Worm (Caenorhabditis elegans) whole organism, late embryonic: ENCODE measurements around the gene ceeh-2.

Source experiments
- ama-1 ChIP-seq: fragments of 150-350 bp; optimal IDR thresholded peaks from 2 replicates; lab custom pipeline; 2014
- ceh-2 ChIP-seq: sonication (generic microtip); optimal IDR thresholded peaks from 2 replicates; lab custom pipeline; 2016; ENCODE audit warnings: missing genotype, missing genetic modification characterization, missing compliant biosample characterization
- ceh-45 ChIP-seq: fragments of 200-800 bp; sonication (Bioruptor generic); IDR thresholded peaks from 2 replicates; pipeline ENCODE4 v1.3.6; 2022; ENCODE audit warnings: missing genetic modification reagents, missing genetic modification characterization, missing compliant biosample characterization
- gmeb-2 ChIP-seq: sonication (generic microtip); optimal IDR thresholded peaks from 2 replicates; lab custom pipeline; 2016; ENCODE audit warnings: missing genetic modification characterization, inconsistent platforms, missing compliant biosample characterization
- hlh-13 ChIP-seq: fragments of 200-800 bp; sonication (Bioruptor generic); optimal IDR thresholded peaks from 2 replicates; lab custom pipeline; 2018; ENCODE audit warnings: mild to moderate bottlenecking, missing genetic modification characterization, missing compliant biosample characterization
- hlh-30 ChIP-seq: sonication (generic microtip); optimal IDR thresholded peaks from 2 replicates; lab custom pipeline; 2017; ENCODE audit warnings: antibody characterized with exemption, missing genetic modification characterization, missing compliant biosample characterization; ENCODE audit not compliant: insufficient read depth
- nfya-1 ChIP-seq: sonication (generic microtip); optimal IDR thresholded peaks from 2 replicates; lab custom pipeline; 2017; ENCODE audit warnings: missing genetic modification characterization, mild to moderate bottlenecking, missing compliant biosample characterization, antibody characterized with exemption, moderate library complexity
- npax-4 ChIP-seq: sonication (generic microtip); optimal IDR thresholded peaks from 2 replicates; lab custom pipeline; 2016; ENCODE audit warnings: missing genetic modification characterization, missing compliant biosample characterization
- odd-2 ChIP-seq: sonication (generic microtip); optimal IDR thresholded peaks from 2 replicates; lab custom pipeline; 2017; ENCODE audit warnings: antibody characterized with exemption, mild to moderate bottlenecking, missing genetic modification characterization, missing compliant biosample characterization
- pat-9 ChIP-seq: fragments of 200-800 bp; sonication (Bioruptor generic); optimal IDR thresholded peaks from 2 replicates; lab custom pipeline; 2018; ENCODE audit warnings: mild to moderate bottlenecking, missing genetic modification characterization, moderate library complexity, missing compliant biosample characterization
- sox-2 ChIP-seq: fragments of 200-800 bp; sonication (Bioruptor generic); IDR thresholded peaks from 2 replicates; pipeline ENCODE4 v1.3.6; 2022; ENCODE audit warnings: missing genetic modification reagents, missing genetic modification characterization, missing compliant biosample characterization
- tbx-7 ChIP-seq: sonication (generic microtip); optimal IDR thresholded peaks from 2 replicates; lab custom pipeline; 2016; ENCODE audit warnings: missing genotype, missing genetic modification characterization, missing compliant biosample characterization
- unc-86 ChIP-seq: sonication (generic microtip); optimal IDR thresholded peaks from 2 replicates; lab custom pipeline; 2016; ENCODE audit warnings: missing genetic modification characterization, missing compliant biosample characterization
- zip-5 ChIP-seq: sonication (generic microtip); optimal IDR thresholded peaks from 2 replicates; lab custom pipeline; 2016; ENCODE audit warnings: missing genetic modification characterization, missing compliant biosample characterization

ce11 chrV:10328080-10328479 is 29.6 kb downstream of the ceeh-2 start:
- TF ChIP-seq npax-4 (tag; lab: Kevin White, UChicago) = no peak
- no peak for TF ChIP-seq odd-2 (tag; lab: Kevin White, UChicago)
- TF ChIP-seq tbx-7 (tag; lab: Kevin White, UChicago) = no peak
- no peak for TF ChIP-seq nfya-1 (tag; lab: Kevin White, UChicago)
- TF ChIP-seq pat-9 (tag; lab: Kevin White, UChicago) = no peak
- TF ChIP-seq ama-1 (lab: Kevin White, UChicago) = no peak
- TF ChIP-seq zip-5 = no peak
- TF ChIP-seq ceh-2 (tag; lab: Kevin White, UChicago) = no peak
- no peak for TF ChIP-seq unc-86 (tag; lab: Kevin White, UChicago)
- no peak for TF ChIP-seq ceh-45 (GFP tag; lab: Robert Waterston, UW)
- no peak for TF ChIP-seq sox-2 (GFP tag; lab: Robert Waterston, UW)
- no peak for TF ChIP-seq hlh-13 (GFP tag; lab: Kevin White, UChicago)
- no peak for TF ChIP-seq hlh-30 (tag; lab: Kevin White, UChicago)
- TF ChIP-seq gmeb-2 (tag; lab: Kevin White, UChicago) = no peak
